Fruit fly (Drosophila melanogaster) whole organism, adult: ENCODE data around the gene Rh2.
A peak's percentile ranks its signal among the peaks of the same experiment; 100 is the strongest.

Source experiments
- CG7045 ChIP-seq: fragments of 200-800 bp; sonication (Bioruptor generic); optimal IDR thresholded peaks from 2 replicates; lab custom pipeline; 2017; ENCODE audit warnings: missing biosample characterization, mild to moderate bottlenecking, missing genetic modification characterization
- Hr96 ChIP-seq: fragments of 200-800 bp; sonication (Bioruptor generic); optimal IDR thresholded peaks from 2 replicates; lab custom pipeline; 2016; ENCODE audit warnings: missing biosample characterization, missing genetic modification characterization
- cnc ChIP-seq, 2 experiments: fragments of >200 bp; optimal IDR thresholded peaks; 2 replicates each; lab custom pipeline; 2017
- kay ChIP-seq: fragments of 200-800 bp; sonication (Bioruptor generic); peaks from one replicate; lab custom pipeline; 2016; ENCODE audit warnings: missing biosample characterization, missing genetic modification characterization, borderline replicate concordance
- ovo ChIP-seq: fragments of 200-800 bp; sonication (Bioruptor generic); optimal IDR thresholded peaks from 2 replicates; lab custom pipeline; 2016; ENCODE audit warnings: missing biosample characterization, missing genetic modification characterization

- TF ChIP-seq cnc (optimal IDR thresholded peaks at IDR 0.05; lab: Kevin White, UChicago) (no peak), Hr96 (GFP tag; lab: Kevin White, UChicago) (no peak), ovo (GFP tag; lab: Kevin White, UChicago) (no peak), kay (GFP tag; lab: Kevin White, UChicago) (peak; percentile 44), CG7045 (GFP tag; lab: Kevin White, UChicago) (no peak)
Observed at dm6 chr3R:18895227-18895626, 4.0 kb upstream of the Rh2 start.
